Fruit fly (Drosophila melanogaster): Measurements from ENCODE around the gene CG31752.

The CG31752 gene

dm6 chr2L:18841210-18841609 is at the start of gene CG31752:
TSS of gene CG31752 (minus strand) at chr2L:18841310.
- TF ChIP-seq CG8478 (optimal IDR thresholded peaks at IDR 0.05) (no peak), Dll (optimal IDR thresholded peaks at IDR 0.05) (no peak), EcR (GFP tag; optimal IDR thresholded peaks at IDR 0.05) (no peak), pan (optimal IDR thresholded peaks at IDR 0.05) (no peak)

dm6 chr2L:18890087-18890486 is 49.0 kb upstream of the CG31752 start:
- TF ChIP-seq EcR (GFP tag; optimal IDR thresholded peaks at IDR 0.05) (no peak), pan (optimal IDR thresholded peaks at IDR 0.05) (no peak), CG8478 (optimal IDR thresholded peaks at IDR 0.05) (no peak), Dll (optimal IDR thresholded peaks at IDR 0.05) (no peak), psq (optimal IDR thresholded peaks at IDR 0.05) (no peak), usp (GFP tag; optimal IDR thresholded peaks at IDR 0.05) (no peak)

- TF ChIP-seq psq (optimal IDR thresholded peaks at IDR 0.05), result no peak
- TF ChIP-seq EcR (GFP tag; optimal IDR thresholded peaks at IDR 0.05), result no peak
- TF ChIP-seq usp (GFP tag; optimal IDR thresholded peaks at IDR 0.05), result no peak
- no peak for TF ChIP-seq Dll (optimal IDR thresholded peaks at IDR 0.05)
- TF ChIP-seq pan (optimal IDR thresholded peaks at IDR 0.05), result no peak
- TF ChIP-seq CG8478 (optimal IDR thresholded peaks at IDR 0.05), result no peak
These were observed 48.2 kb upstream of the CG31752 start for dm6 chr2L:18889311-18889710.

dm6 chr2L:18886904-18887303 is 45.8 kb upstream of the CG31752 start:
- TF ChIP-seq pan (optimal IDR thresholded peaks at IDR 0.05) (no peak), psq (optimal IDR thresholded peaks at IDR 0.05) (no peak), Dll (optimal IDR thresholded peaks at IDR 0.05) (no peak), EcR (GFP tag; optimal IDR thresholded peaks at IDR 0.05) (no peak), usp (GFP tag; optimal IDR thresholded peaks at IDR 0.05) (no peak), CG8478 (optimal IDR thresholded peaks at IDR 0.05) (no peak)

- no peak for TF ChIP-seq EcR (GFP tag; optimal IDR thresholded peaks at IDR 0.05)
- no peak for TF ChIP-seq usp (GFP tag; optimal IDR thresholded peaks at IDR 0.05)
These were observed 43.7 kb upstream of the CG31752 start for dm6 chr2L:18884783-18885182.

- TF ChIP-seq pan (optimal IDR thresholded peaks at IDR 0.05) (no peak), EcR (GFP tag; optimal IDR thresholded peaks at IDR 0.05) (no peak), CG8478 (optimal IDR thresholded peaks at IDR 0.05) (no peak), usp (GFP tag; optimal IDR thresholded peaks at IDR 0.05) (no peak), Dll (optimal IDR thresholded peaks at IDR 0.05) (no peak), psq (optimal IDR thresholded peaks at IDR 0.05) (no peak)
These were observed 41.6 kb upstream of the CG31752 start for dm6 chr2L:18882734-18883133.

- no peak for TF ChIP-seq usp (GFP tag; optimal IDR thresholded peaks at IDR 0.05)
- TF ChIP-seq CG8478 (optimal IDR thresholded peaks at IDR 0.05), result peak; percentile 86
- no peak for TF ChIP-seq Dll (optimal IDR thresholded peaks at IDR 0.05)
- peak in 1 of 2 experiments; percentile 18 for TF ChIP-seq EcR (GFP tag; optimal IDR thresholded peaks at IDR 0.05)
These were observed 40.0 kb upstream of the CG31752 start, which contains the start of gene tup for dm6 chr2L:18881014-18881660. TSS of gene tup (minus strand) at chr2L:18881261.

- TF ChIP-seq psq (optimal IDR thresholded peaks at IDR 0.05) (no peak), pan (optimal IDR thresholded peaks at IDR 0.05) (no peak), EcR (GFP tag; optimal IDR thresholded peaks at IDR 0.05) (no peak), Dll (optimal IDR thresholded peaks at IDR 0.05) (no peak), CG8478 (optimal IDR thresholded peaks at IDR 0.05) (no peak), usp (GFP tag; optimal IDR thresholded peaks at IDR 0.05) (no peak)
These were observed 37.3 kb upstream of the CG31752 start for dm6 chr2L:18878439-18878838.

- TF ChIP-seq psq (optimal IDR thresholded peaks at IDR 0.05) (no peak), Dll (optimal IDR thresholded peaks at IDR 0.05) (peak; percentile 22)
These were observed 34.1 kb upstream of the CG31752 start for dm6 chr2L:18875213-18875612.

- TF ChIP-seq usp (GFP tag; optimal IDR thresholded peaks at IDR 0.05) (no peak), psq (optimal IDR thresholded peaks at IDR 0.05) (no peak), pan (optimal IDR thresholded peaks at IDR 0.05) (no peak), EcR (GFP tag; optimal IDR thresholded peaks at IDR 0.05) (no peak), Dll (optimal IDR thresholded peaks at IDR 0.05) (no peak), CG8478 (optimal IDR thresholded peaks at IDR 0.05) (no peak)
These were observed 30.7 kb upstream of the CG31752 start for dm6 chr2L:18871822-18872221.

dm6 chr2L:18867815-18868214 is 26.7 kb upstream of the CG31752 start:
- TF ChIP-seq EcR (GFP tag; optimal IDR thresholded peaks at IDR 0.05) (no peak), pan (optimal IDR thresholded peaks at IDR 0.05) (no peak), usp (GFP tag; optimal IDR thresholded peaks at IDR 0.05) (no peak), CG8478 (optimal IDR thresholded peaks at IDR 0.05) (no peak), psq (optimal IDR thresholded peaks at IDR 0.05) (no peak), Dll (optimal IDR thresholded peaks at IDR 0.05) (no peak)

- TF ChIP-seq pan (optimal IDR thresholded peaks at IDR 0.05) (no peak), psq (optimal IDR thresholded peaks at IDR 0.05) (no peak), usp (GFP tag; optimal IDR thresholded peaks at IDR 0.05) (no peak), Dll (optimal IDR thresholded peaks at IDR 0.05) (no peak), CG8478 (optimal IDR thresholded peaks at IDR 0.05) (no peak), EcR (GFP tag; optimal IDR thresholded peaks at IDR 0.05) (no peak)
These were observed 25.5 kb upstream of the CG31752 start for dm6 chr2L:18866582-18866981.

- no peak for TF ChIP-seq CG8478 (optimal IDR thresholded peaks at IDR 0.05)
- no peak for TF ChIP-seq pan (optimal IDR thresholded peaks at IDR 0.05)
- no peak for TF ChIP-seq Dll (optimal IDR thresholded peaks at IDR 0.05)
- no peak for TF ChIP-seq psq (optimal IDR thresholded peaks at IDR 0.05)
- no peak for TF ChIP-seq usp (GFP tag; optimal IDR thresholded peaks at IDR 0.05)
- no peak for TF ChIP-seq EcR (GFP tag; optimal IDR thresholded peaks at IDR 0.05)
These were observed 23.9 kb upstream of the CG31752 start for dm6 chr2L:18864981-18865380.

Data from whole organism.